Fruit fly (Drosophila melanogaster) ovary, adult (tissue): ENCODE results near the gene SmE.

Source experiments
- CG17801 ChIP-seq: fragments of 200-800 bp; optimal IDR thresholded peaks from 2 replicates; lab custom pipeline; 2019; ENCODE audit warnings: missing biosample characterization, mild to moderate bottlenecking, missing genetic modification characterization, moderate library complexity; ENCODE audit not compliant: partially characterized antibody

Gene SmE

DNA sequence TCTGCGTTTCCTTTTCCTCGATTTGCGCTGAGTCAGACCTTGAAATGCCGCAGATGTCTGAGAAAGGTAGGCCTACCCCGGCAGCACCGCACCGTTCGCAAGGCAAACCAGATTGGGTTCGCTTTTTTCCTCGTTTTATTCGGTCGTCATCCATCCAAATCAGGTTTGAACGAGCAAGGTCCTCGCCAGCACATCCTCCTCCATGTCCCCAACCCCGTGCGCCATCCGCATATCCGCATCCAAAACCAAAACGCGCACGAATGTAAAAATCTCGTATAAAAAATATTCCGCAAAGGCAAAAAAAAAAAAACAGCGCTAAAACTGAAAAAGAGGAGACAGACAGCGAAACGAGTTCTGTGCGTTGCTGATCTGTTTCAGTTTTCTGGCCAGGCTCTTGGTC lies 24.6 kb upstream of the SmE start:
- TF ChIP-seq CG17801 (GFP tag; lab: Kevin White, UChicago) = no peak

dm6 chr2L:7909327-7909804 lies 24.1 kb upstream of the SmE start:
- no peak for TF ChIP-seq CG17801 (GFP tag; lab: Kevin White, UChicago)

DNA sequence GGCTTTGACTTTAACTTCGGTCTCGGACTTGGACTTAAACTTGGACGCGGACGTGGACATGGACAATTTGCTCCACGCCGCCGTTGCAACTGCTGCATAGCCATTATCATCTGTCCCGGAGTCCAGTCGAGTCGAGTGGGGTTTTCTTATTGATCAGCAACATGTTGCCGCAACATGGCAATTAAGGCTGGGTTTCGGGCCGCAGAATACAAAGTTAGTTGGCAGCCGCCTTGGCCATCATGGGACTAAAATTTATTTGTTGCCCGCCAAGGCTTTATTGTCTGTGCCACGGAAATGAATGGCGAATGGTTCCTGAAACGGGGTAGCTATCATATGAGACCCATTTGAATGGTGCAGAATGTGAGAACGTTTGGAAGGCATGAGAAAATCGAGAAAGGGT lies 16.6 kb upstream of the SmE start:
- TF ChIP-seq CG17801 (GFP tag; lab: Kevin White, UChicago) = no peak

DNA sequence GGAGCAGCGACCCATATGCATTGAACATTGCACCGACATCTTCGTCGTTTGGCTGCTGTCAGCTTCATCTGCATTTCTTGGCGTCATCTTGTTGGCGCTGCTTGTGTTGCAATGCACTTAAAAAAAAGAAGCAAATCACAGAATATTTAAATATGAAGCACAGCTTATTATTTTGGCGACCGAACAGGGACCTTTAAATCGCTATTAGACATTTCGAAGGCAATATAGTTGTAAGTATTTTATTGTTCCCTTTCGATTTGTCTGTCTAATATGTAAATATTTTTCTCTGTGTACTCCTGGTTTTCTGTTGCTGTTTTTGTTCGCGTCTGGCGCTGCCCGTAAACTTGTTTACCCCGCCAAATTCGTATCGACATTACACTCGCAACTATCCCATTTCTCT lies 14.7 kb upstream of the SmE start:
- no peak for TF ChIP-seq CG17801 (GFP tag; lab: Kevin White, UChicago)

dm6 chr2L:7899108-7899507 lies 13.9 kb upstream of the SmE start:
- no peak for TF ChIP-seq CG17801 (GFP tag; lab: Kevin White, UChicago)

- TF ChIP-seq CG17801 (GFP tag; lab: Kevin White, UChicago) = no peak
Measured at dm6 chr2L:7898581-7898980, 13.3 kb upstream of the SmE start.

DNA sequence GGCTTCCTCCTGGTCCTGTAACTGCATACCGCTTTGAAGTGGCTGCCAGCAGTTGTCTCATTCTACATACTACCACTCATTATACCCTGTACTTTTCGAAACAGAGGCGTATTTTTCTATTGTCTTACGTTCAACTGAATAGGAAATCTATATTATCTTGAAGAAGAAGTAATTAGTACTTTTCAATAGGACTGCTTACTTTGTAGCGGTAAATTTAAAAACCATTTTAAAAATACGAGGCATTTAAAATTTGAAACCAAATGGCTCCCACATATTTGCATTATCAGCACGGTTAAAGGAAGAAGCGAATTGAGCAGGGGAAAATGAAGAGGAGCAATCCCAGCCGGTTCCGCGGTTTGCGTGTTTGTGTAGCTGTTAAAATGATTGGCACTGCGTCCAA lies 12.0 kb upstream of the SmE start:
- no peak for TF ChIP-seq CG17801 (GFP tag; lab: Kevin White, UChicago)

DNA sequence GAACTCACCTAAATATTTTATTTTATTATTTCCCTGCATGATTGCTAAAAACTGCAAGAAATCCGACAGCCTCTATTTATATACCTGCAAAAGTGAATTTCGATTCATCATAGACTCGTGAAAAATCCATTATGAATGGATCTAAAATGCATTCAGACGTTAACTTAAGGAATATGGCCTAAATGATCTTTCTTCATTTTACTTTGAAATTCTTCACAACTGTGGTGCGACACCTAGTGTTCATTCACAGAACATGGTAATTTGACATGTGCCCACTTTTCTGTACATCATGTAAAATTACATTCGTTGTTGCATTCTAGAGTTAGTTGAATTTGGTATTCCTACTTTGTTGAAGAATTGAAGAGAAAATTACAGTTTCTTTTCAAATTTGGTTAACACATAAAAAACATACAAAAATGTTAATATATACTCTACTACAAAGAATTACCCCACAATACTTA lies 5.4 kb upstream of the SmE start, which contains the start of gene Spn28Db:
Gene Spn28Db, minus strand, starts transcription at position 51 of the 461 bp plus-strand sequence.
- no peak for TF ChIP-seq CG17801 (GFP tag; lab: Kevin White, UChicago)

DNA sequence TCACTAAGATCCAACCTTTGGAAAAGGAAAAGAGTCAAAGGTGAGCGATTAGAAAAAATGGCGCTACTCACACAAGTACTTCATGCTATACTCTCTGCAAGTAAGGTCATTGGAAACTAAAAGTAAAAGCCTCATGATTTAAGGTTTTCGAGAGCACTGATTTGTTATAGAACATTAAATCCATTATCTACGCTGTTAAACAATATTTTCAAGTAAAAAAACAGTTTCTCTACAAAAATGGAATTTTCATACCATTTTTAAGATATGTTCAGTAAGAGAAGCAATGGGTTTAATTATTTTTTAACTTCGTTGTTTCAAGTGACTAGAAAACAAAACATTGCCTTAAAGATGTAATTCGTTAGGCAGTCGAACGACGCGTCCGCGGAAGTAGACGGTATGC lies 3.8 kb upstream of the SmE start, which contains the start of gene Spn28Da:
Gene Spn28Da, minus strand, starts transcription at position 101 of the 400 bp plus-strand sequence.
- TF ChIP-seq CG17801 (GFP tag; lab: Kevin White, UChicago) = no peak

DNA sequence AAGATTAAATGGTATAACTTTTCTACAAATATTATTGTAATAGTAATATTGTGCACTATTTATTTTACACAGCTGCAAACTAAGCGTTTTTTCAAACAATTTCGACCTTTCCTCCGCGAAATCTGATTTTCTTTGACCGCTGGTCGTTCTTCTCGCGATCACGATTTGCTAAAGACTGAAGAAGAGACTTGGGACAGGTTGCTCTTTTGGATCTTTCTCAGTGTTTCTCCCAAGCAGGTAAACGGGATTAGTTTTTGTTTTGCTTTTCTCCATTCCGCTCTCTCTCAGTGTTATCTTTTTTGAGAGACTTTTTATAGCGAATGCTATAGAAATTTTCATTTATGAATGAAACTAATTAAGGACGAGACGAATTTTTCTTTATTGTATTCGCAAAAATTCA lies 2.1 kb upstream of the SmE start, which contains the start of gene CG7102:
Gene CG7102, minus strand, starts transcription at position 181 of the 400 bp plus-strand sequence.
- no peak for TF ChIP-seq CG17801 (GFP tag; lab: Kevin White, UChicago)

- TF ChIP-seq CG17801 (GFP tag; lab: Kevin White, UChicago) = no peak
Measured at dm6 chr2L:7885952-7886351, 702 bp upstream of the SmE start.

- TF ChIP-seq CG17801 (GFP tag; lab: Kevin White, UChicago) = no peak
Measured at dm6 chr2L:7880458-7880857, 4.8 kb downstream of the SmE start.

DNA sequence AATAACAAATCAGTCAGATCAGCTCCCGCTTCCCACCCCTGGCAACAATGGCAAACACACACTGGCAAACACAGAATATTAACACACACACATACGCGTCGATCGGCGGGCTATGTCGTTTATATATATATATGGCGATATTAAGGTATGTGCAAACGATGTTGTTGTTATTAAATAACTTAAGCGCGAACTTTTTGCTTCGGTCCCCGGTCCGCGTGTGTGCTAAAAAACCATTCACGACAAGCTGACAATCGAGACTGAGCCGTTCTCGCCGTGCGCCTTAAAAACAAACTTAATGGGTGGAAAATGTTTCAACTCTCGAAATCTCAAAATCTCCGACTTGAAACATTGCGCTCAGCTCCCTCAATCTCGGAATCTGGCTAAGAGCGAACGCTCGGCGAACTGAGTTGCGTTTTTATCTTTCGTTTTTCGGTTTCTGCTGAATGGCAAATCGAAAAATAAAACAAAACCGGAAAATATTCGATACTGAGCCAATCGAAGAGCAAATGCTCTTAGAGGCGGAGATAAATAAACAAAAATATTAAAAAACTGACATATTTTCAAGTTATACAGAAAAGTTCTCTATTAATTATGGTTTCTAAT lies 5.9 kb downstream of the SmE start, which contains the start of gene spz3:
Gene spz3, minus strand, starts transcription at position 261 of the 603 bp plus-strand sequence.
- TF ChIP-seq CG17801 (GFP tag; lab: Kevin White, UChicago) = no peak

DNA sequence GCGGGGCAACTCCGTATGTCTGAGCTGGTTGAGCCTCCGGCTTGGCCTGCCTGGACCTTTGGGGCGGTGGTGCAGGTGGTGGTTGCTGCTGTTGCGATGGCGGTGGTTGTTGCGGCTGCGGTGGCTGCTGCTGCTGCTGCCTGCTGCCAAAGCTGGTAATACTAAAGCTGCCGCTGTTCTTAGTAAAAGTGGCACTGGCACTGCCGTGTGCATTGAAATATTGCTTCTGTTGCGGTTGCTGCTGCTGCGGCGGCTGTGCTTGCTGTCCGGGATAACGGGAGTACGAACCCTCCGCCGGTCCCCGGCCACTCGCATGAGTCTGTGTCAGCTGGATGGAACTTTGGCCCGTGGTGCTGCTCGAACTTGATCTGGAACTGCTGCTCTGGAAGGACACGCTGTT lies 6.9 kb downstream of the SmE start:
- TF ChIP-seq CG17801 (GFP tag; lab: Kevin White, UChicago) = no peak

DNA sequence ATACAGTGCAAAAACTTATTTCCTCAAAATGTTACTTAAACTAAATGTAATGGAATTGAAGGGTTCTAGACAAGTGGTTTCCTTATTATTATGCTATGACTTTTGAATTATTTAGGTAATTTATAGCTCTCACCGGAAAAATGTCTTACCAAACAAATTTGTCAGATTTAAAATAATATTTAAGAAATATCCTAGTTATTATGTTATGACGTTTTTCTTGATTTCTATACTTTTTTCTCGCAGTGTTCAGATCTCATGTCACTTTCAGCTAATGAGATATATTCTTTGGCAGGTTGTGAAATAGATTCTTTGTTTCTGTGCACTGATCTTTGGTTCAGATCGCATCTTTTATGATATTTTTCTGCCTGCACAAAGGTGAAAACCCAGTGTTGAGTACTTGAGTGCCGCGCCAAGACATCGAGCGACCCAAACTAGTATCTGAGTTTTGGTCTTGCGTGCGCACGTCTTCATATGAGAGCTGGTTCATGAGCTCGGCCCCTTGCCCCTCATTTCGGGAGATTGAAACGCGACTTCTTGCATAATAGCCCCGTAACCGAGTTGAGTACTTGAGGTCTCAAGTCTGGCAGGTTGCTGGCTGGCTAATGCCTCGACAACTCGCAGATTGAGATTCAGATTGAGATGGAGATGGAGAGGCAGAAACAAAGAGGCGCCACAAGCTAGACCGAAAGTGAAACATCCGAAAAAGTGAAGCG lies 8.6 kb downstream of the SmE start:
- no peak for TF ChIP-seq CG17801 (GFP tag; lab: Kevin White, UChicago)

dm6 chr2L:7875676-7876075 lies 9.6 kb downstream of the SmE start:
- no peak for TF ChIP-seq CG17801 (GFP tag; lab: Kevin White, UChicago)
